Worm (Caenorhabditis elegans) whole organism, L4/young adult: Measurements from ENCODE around the gene ZC412.3.

Experiments used
- W03F9.2 ChIP-seq: fragments of 150-350 bp; optimal IDR thresholded peaks from 2 replicates; lab custom pipeline; 2014; ENCODE audit warnings: missing biosample characterization, missing genetic modification characterization
- him-1 ChIP-seq: sonication (generic microtip); optimal IDR thresholded peaks from 2 replicates; lab custom pipeline; 2016; ENCODE audit warnings: missing genotype, missing genetic modification reagents, missing genetic modification characterization, missing compliant biosample characterization

- TF ChIP-seq him-1 (no peak), W03F9.2 (tag; lab: Kevin White, UChicago) (no peak)
These were observed 12.0 kb downstream of the ZC412.3 start for ce11 chrV:14859380-14859779.
